Worm (Caenorhabditis elegans) whole organism, L4 larva: ENCODE data around the gene R11H6.4.
A peak's percentile ranks its signal among the peaks of the same experiment; 100 is the strongest.

Experiments
- D1046.2 ChIP-seq: fragments of 200-800 bp; sonication (Bioruptor generic); IDR thresholded peaks from 2 replicates; pipeline ENCODE4 v1.3.6; 2022; ENCODE audit warnings: missing genetic modification characterization, missing compliant biosample characterization
- F37D6.2 ChIP-seq: sonication (generic microtip); optimal IDR thresholded peaks from 2 replicates; lab custom pipeline; 2016; ENCODE audit warnings: mild to moderate bottlenecking, missing genetic modification characterization, missing compliant biosample characterization
- F44E2.7 ChIP-seq: fragments of 200-800 bp; sonication (Bioruptor generic); IDR thresholded peaks from 2 replicates; pipeline ENCODE4 v2.1.2; 2022; ENCODE audit warnings: missing genetic modification characterization, missing compliant biosample characterization
- T26A8.4 ChIP-seq: fragments of 200-800 bp; sonication (Bioruptor generic); IDR thresholded peaks from 2 replicates; pipeline ENCODE4 v1.3.6; 2022; ENCODE audit warnings: missing genetic modification characterization, missing compliant biosample characterization
- Y48G9A.11 ChIP-seq: fragments of 200-800 bp; sonication (Bioruptor generic); IDR thresholded peaks from 2 replicates; pipeline ENCODE4 v1.3.6; 2022; ENCODE audit warnings: missing genetic modification reagents, missing genetic modification characterization, missing compliant biosample characterization
- Y75B8A.6 ChIP-seq: fragments of 200-800 bp; sonication (Bioruptor generic); IDR thresholded peaks from 2 replicates; pipeline ENCODE4 v1.3.6; 2022; ENCODE audit warnings: missing genetic modification reagents, missing genetic modification characterization, missing compliant biosample characterization
- ZK337.2 ChIP-seq: fragments of 200-800 bp; sonication (Bioruptor generic); IDR thresholded peaks from 2 replicates; pipeline ENCODE4 v1.3.6; 2022; ENCODE audit warnings: missing genetic modification reagents, missing genetic modification characterization, missing compliant biosample characterization
- ZK546.5 ChIP-seq, 2 experiments: sonication (generic microtip); optimal IDR thresholded peaks; 2 replicates each; lab custom pipeline; 2017; ENCODE audit warnings: missing biosample characterization in 2 of 2, missing genetic modification characterization in 2 of 2
- attf-4 ChIP-seq: sonication (generic microtip); optimal IDR thresholded peaks from 3 replicates; lab custom pipeline; 2017; ENCODE audit warnings: missing biosample characterization, missing genetic modification characterization
- ceh-20 ChIP-seq: fragments of 200-800 bp; sonication (Bioruptor generic); IDR thresholded peaks from 2 replicates; pipeline ENCODE4 v1.3.6; 2022; ENCODE audit warnings: missing genetic modification reagents, missing genetic modification characterization, missing compliant biosample characterization
- ceh-82 ChIP-seq: sonication (generic microtip); optimal IDR thresholded peaks from 2 replicates; lab custom pipeline; 2017; ENCODE audit warnings: missing biosample characterization, missing genetic modification characterization
- ctbp-1 ChIP-seq: fragments of 200-800 bp; sonication (Bioruptor generic); IDR thresholded peaks from 2 replicates; pipeline ENCODE4 v1.3.6; 2022; ENCODE audit warnings: missing genetic modification reagents, missing genetic modification characterization, missing compliant biosample characterization
- daf-12 ChIP-seq: fragments of 150-350 bp; optimal IDR thresholded peaks from 2 replicates; lab custom pipeline; 2014; ENCODE audit warnings: missing biosample characterization, missing genetic modification reagents, missing genetic modification characterization
- daf-16 ChIP-seq, 3 experiments: sonication (generic microtip); optimal IDR thresholded peaks; 2 replicates each; lab custom pipeline; 2016 to 2017; ENCODE audit warnings: missing genetic modification characterization in 3 of 3, missing genetic modification reagents in 3 of 3, mild to moderate bottlenecking in 2 of 3, missing compliant biosample characterization in 2 of 3, missing biosample characterization in 1 of 3, moderate library complexity in 1 of 3
- daf-19 ChIP-seq: fragments of 200-800 bp; sonication (Bioruptor generic); conservative IDR thresholded peaks from 2 replicates; pipeline ENCODE4 v1.3.6; 2022; ENCODE audit warnings: missing genetic modification characterization, missing compliant biosample characterization
- dpl-1 ChIP-seq: fragments of 150-350 bp; optimal IDR thresholded peaks from 2 replicates; lab custom pipeline; 2014; ENCODE audit warnings: missing biosample characterization, missing genetic modification reagents, missing genetic modification characterization
- duxl-1 ChIP-seq: sonication (generic microtip); optimal IDR thresholded peaks from 2 replicates; lab custom pipeline; 2016; ENCODE audit warnings: mild to moderate bottlenecking, missing genetic modification characterization, moderate library complexity, missing compliant biosample characterization; ENCODE audit not compliant: poor library complexity
- fkh-10 ChIP-seq: fragments of 150-350 bp; optimal IDR thresholded peaks from 2 replicates; lab custom pipeline; 2014; ENCODE audit warnings: missing biosample characterization, missing genetic modification reagents, missing genetic modification characterization
- gei-8 ChIP-seq: fragments of 200-800 bp; sonication (Bioruptor generic); optimal IDR thresholded peaks from 2 replicates; lab custom pipeline; 2018; ENCODE audit warnings: mild to moderate bottlenecking, missing genetic modification characterization, missing compliant biosample characterization
- hlh-11 ChIP-seq: fragments of 200-800 bp; sonication (Bioruptor generic); optimal IDR thresholded peaks from 2 replicates; lab custom pipeline; 2018; ENCODE audit warnings: mild to moderate bottlenecking, missing genetic modification characterization, missing compliant biosample characterization
- hlh-30 ChIP-seq: sonication (generic microtip); optimal IDR thresholded peaks from 2 replicates; lab custom pipeline; 2017; ENCODE audit warnings: antibody characterized with exemption, mild to moderate bottlenecking, missing genetic modification characterization, missing compliant biosample characterization; ENCODE audit not compliant: insufficient read depth
- hmg-1.1 ChIP-seq: fragments of 200-800 bp; sonication (Bioruptor generic); IDR thresholded peaks from 2 replicates; pipeline ENCODE4 v1.3.6; 2022; ENCODE audit warnings: missing genetic modification reagents, missing genetic modification characterization, missing compliant biosample characterization
- lim-7 ChIP-seq: fragments of 200-800 bp; sonication (Bioruptor generic); IDR thresholded peaks from 2 replicates; pipeline ENCODE4 v1.3.6; 2022; ENCODE audit warnings: missing genetic modification characterization, missing compliant biosample characterization
- lin-29 ChIP-seq: fragments of 200-800 bp; sonication (Bioruptor generic); IDR thresholded peaks from 2 replicates; pipeline ENCODE4 v1.3.6; 2022; ENCODE audit warnings: missing genetic modification reagents, missing genetic modification characterization, missing compliant biosample characterization
- lin-38 ChIP-seq: fragments of 200-800 bp; sonication (Bioruptor generic); IDR thresholded peaks from 2 replicates; pipeline ENCODE4 v1.3.6; 2022; ENCODE audit warnings: missing genetic modification reagents, missing genetic modification characterization, missing compliant biosample characterization
- lin-39 ChIP-seq: fragments of 150-350 bp; optimal IDR thresholded peaks from 2 replicates; lab custom pipeline; 2014; ENCODE audit warnings: missing biosample characterization, missing genetic modification reagents, missing genetic modification characterization
- lsy-2 ChIP-seq, 2 experiments: fragments of 150-350 bp in 1 of 2; sonication (generic microtip) in 1 of 2; optimal IDR thresholded peaks; 2 replicates each; lab custom pipeline; 2014 to 2017; ENCODE audit warnings: missing biosample characterization in 2 of 2, missing genetic modification characterization in 2 of 2
- mdt-29 ChIP-seq: fragments of 200-800 bp; sonication (Bioruptor generic); IDR thresholded peaks from 2 replicates; pipeline ENCODE4 v1.3.6; 2022; ENCODE audit warnings: missing genetic modification reagents, missing genetic modification characterization, missing compliant biosample characterization
- mep-1 ChIP-seq: fragments of 150-350 bp; sonication (generic microtip); optimal IDR thresholded peaks from 3 replicates; lab custom pipeline; 2014; ENCODE audit warnings: missing biosample characterization, missing genetic modification characterization
- mes-2 ChIP-seq: sonication (generic microtip); optimal IDR thresholded peaks from 2 replicates; lab custom pipeline; 2016; ENCODE audit warnings: missing genotype, mild to moderate bottlenecking, missing genetic modification characterization, missing compliant biosample characterization; ENCODE audit not compliant: poor library complexity, severe bottlenecking
- nhr-11 ChIP-seq: fragments of 150-350 bp; optimal IDR thresholded peaks from 2 replicates; lab custom pipeline; 2014; ENCODE audit warnings: missing biosample characterization, missing genetic modification characterization
- nhr-6 ChIP-seq: fragments of 150-350 bp; optimal IDR thresholded peaks from 2 replicates; lab custom pipeline; 2014; ENCODE audit warnings: missing biosample characterization, missing genetic modification characterization
- nhr-76 ChIP-seq: fragments of 150-350 bp; optimal IDR thresholded peaks from 2 replicates; lab custom pipeline; 2014; ENCODE audit warnings: missing biosample characterization, missing genetic modification characterization
- pha-4 ChIP-seq, 2 experiments: fragments of 150-350 bp in 1 of 2; fragments of 200-800 bp in 1 of 2; sonication (Bioruptor generic) in 1 of 2; IDR thresholded peaks in 1 of 2; optimal IDR thresholded peaks in 1 of 2; 2 replicates each; pipeline versions ENCODE4 v1.3.6 to Lab custom; 2014 to 2022; ENCODE audit warnings: missing genetic modification characterization in 2 of 2, missing genetic modification reagents in 2 of 2, missing biosample characterization in 1 of 2, missing compliant biosample characterization in 1 of 2
- php-3 ChIP-seq: fragments of 200-800 bp; sonication (Bioruptor generic); IDR thresholded peaks from 2 replicates; pipeline ENCODE4 v1.3.6; 2022; ENCODE audit warnings: missing genetic modification reagents, missing genetic modification characterization, missing compliant biosample characterization
- pqm-1 ChIP-seq: sonication (generic microtip); optimal IDR thresholded peaks from 2 replicates; lab custom pipeline; 2017; ENCODE audit warnings: missing biosample characterization, missing genetic modification characterization
- saeg-2 ChIP-seq: fragments of 200-800 bp; sonication (Bioruptor generic); IDR thresholded peaks from 2 replicates; pipeline ENCODE4 v1.3.6; 2022; ENCODE audit warnings: missing genetic modification reagents, missing genetic modification characterization, missing compliant biosample characterization
- set-16 ChIP-seq: fragments of 200-800 bp; sonication (Bioruptor generic); IDR thresholded peaks from 2 replicates; pipeline ENCODE4 v1.3.6; 2022; ENCODE audit warnings: missing genetic modification reagents, missing genetic modification characterization, missing compliant biosample characterization
- skn-1 ChIP-seq: fragments of 150-350 bp; optimal IDR thresholded peaks from 2 replicates; lab custom pipeline; 2014; ENCODE audit warnings: missing biosample characterization, missing genetic modification characterization
- tag-97 ChIP-seq: fragments of 200-800 bp; sonication (Bioruptor generic); IDR thresholded peaks from 2 replicates; pipeline ENCODE4 v1.3.6; 2022; ENCODE audit warnings: missing genetic modification characterization, missing compliant biosample characterization
- unc-130 ChIP-seq: sonication (generic microtip); optimal IDR thresholded peaks from 2 replicates; lab custom pipeline; 2016; ENCODE audit warnings: missing genetic modification reagents, missing genetic modification characterization, missing compliant biosample characterization
- unc-62 ChIP-seq, 3 experiments: fragments of 150-350 bp in 1 of 3; sonication (generic microtip); optimal IDR thresholded peaks in 2 of 3; peaks in 1 of 3; 1 replicate in 1 of 3; 2 replicates in 2 of 3; lab custom pipeline; 2014 to 2017; ENCODE audit warnings: missing biosample characterization in 3 of 3, missing genetic modification characterization in 3 of 3, missing genetic modification reagents in 3 of 3, missing genotype in 1 of 3

R11H6.4 gene

DNA sequence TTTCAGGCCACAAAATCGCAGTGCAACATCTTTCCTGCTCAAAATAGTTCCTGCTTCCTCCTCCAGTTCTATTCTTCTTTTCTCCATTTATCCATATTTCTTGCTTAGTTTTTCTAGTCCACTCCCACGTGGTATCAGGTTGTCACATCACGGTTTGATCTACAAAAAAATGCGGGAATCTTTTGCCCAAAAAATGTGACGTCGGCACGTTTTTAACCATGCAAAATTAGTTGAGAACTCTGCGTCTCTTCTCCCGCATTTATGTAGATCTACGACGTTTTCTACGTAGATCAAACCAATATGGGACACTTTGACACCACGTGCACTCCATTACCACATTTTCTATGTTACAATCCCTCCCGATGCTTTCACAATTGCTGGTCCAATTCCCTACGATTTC lies 32.3 kb downstream of the R11H6.4 start:
- TF ChIP-seq daf-16 (GFP tag; optimal IDR thresholded peaks at IDR 0.05; lab: Kevin White, UChicago) (no peak), daf-16 (tag; optimal IDR thresholded peaks at IDR 0.05; lab: Kevin White, UChicago) (no peak), mdt-29 (GFP tag; lab: Robert Waterston, UW) (no peak), attf-4 (tag; lab: Kevin White, UChicago) (no peak), lin-39 (tag; lab: Kevin White, UChicago) (no peak), ZK337.2 (no peak), Y48G9A.11 (no peak), nhr-76 (tag; lab: Kevin White, UChicago) (no peak), lin-29 (no peak), unc-62 (GFP tag; optimal IDR thresholded peaks at IDR 0.05 in 1 of 2; lab: Kevin White, UChicago) (peak in 1 of 2 experiments; percentile 87), unc-62 (tag; optimal IDR thresholded peaks at IDR 0.05; lab: Kevin White, UChicago) (no peak), ctbp-1 (GFP tag; lab: Robert Waterston, UW) (no peak), lin-38 (GFP tag; lab: Robert Waterston, UW) (0 out of 2 replicates have a peak, but pooled peaks have one; percentile 16), T26A8.4 (GFP tag; lab: Robert Waterston, UW) (no peak)

DNA sequence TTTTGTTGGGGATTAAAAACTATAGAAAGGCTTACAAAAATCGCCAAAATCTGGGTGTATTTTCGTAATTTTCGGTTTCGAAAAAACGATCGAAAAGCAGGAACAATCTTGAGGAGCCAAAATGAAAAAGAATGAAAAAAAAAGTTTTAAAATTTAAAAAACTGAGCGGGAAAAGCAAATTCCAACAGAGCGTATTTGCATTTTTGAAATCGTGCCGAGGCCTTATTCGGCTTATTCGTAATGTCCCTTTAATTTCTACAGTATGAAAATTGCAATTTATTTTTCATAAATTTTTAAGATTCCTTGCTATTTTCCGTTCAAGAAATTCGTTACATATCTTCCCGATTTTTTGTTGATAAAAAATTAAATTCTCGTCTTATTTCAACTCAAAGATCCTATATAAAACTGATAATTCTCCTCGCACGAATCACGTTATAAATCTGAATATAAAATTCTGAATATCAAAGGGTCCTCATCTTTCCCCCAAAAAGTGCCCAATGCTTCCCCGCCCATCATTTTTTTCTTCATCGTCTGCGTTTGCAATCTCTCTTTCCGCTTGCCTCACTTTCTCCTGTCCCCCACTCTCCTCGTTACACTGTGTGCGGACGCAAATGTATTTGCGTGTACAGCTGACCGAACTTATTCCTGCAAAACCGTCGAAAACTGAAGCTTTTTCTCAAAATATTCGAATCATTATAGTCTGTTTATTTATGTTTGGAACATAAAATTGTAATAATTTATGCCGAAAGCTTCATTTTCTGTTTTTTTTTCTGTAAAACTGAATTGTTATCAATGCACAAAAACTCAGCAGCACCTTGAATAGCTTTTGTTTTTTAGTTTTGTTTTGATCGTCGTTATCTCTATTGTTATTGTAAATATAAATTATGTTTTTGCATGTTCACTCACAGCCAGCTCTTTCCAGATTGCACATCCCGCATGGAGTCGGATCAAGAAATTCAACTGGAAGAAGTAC lies 36.4 kb downstream of the R11H6.4 start, which contains the start of the genes rfc-1 and pmp-3:
rfc-1 (minus strand) TSS at position 163 of the 973 bp plus-strand sequence.
pmp-3 (plus strand) TSS at position 923 of the 973 bp plus-strand sequence.
- TF ChIP-seq mep-1 (tag; lab: Kevin White, UChicago) (peak; percentile 10), F44E2.7 (no peak), mes-2 (tag; lab: Kevin White, UChicago) (peak; percentile 61), hlh-30 (peak; percentile 11), unc-130 (GFP tag; lab: Kevin White, UChicago) (peak; percentile 48), lin-38 (GFP tag; lab: Robert Waterston, UW) (peak; percentile 89), set-16 (GFP tag; lab: Robert Waterston, UW) (no peak), nhr-6 (peak; percentile 54), dpl-1 (GFP tag; lab: Kevin White, UChicago) (peak; percentile 84), hmg-1.1 (GFP tag; lab: Robert Waterston, UW) (no peak), hlh-11 (tag; lab: Kevin White, UChicago) (peak; percentile 41), pqm-1 (no peak), daf-16 (GFP tag; optimal IDR thresholded peaks at IDR 0.05; lab: Kevin White, UChicago) (no peak), daf-16 (tag; optimal IDR thresholded peaks at IDR 0.05; lab: Kevin White, UChicago) (peak; percentile 6), ceh-82 (tag; lab: Kevin White, UChicago) (no peak)
- TF ChIP-seq, all 104 proteins: peak for 9

DNA sequence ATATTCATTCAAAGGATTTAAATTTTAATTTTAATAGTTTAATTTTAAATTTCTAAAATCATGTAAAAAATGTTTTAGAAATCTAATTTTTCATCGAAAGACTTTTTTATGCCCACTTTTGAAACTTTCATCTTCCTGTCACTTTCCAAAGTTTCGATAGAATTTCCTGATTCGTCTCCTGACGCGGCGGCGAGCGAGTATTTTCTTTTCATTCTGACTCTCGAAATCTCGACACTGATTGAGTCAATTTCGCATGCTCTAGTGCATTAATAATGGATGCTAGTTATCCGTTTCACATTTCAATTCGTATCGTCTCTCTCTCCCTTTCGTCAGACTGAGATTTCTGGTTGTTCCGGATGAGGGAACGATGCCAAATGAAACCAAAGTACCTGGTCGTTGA lies 39.1 kb downstream of the R11H6.4 start:
- TF ChIP-seq F37D6.2 (no peak), daf-19 (GFP tag; lab: Robert Waterston, UW) (no peak), fkh-10 (peak; percentile 63), saeg-2 (GFP tag; lab: Robert Waterston, UW) (no peak), skn-1 (no peak), ceh-20 (GFP tag; lab: Robert Waterston, UW) (no peak)

- TF ChIP-seq daf-16 (GFP tag; optimal IDR thresholded peaks at IDR 0.05; lab: Kevin White, UChicago) (no peak), daf-16 (tag; optimal IDR thresholded peaks at IDR 0.05; lab: Kevin White, UChicago) (no peak), daf-12 (tag; lab: Kevin White, UChicago) (no peak), Y75B8A.6 (GFP tag; lab: Robert Waterston, UW) (no peak), unc-130 (GFP tag; lab: Kevin White, UChicago) (no peak), tag-97 (GFP tag; lab: Robert Waterston, UW) (no peak), ZK546.5 (tag; optimal IDR thresholded peaks at IDR 0.05; lab: Kevin White, UChicago) (no peak), lim-7 (GFP tag; lab: Robert Waterston, UW) (no peak), lsy-2 (tag; optimal IDR thresholded peaks at IDR 0.05; lab: Kevin White, UChicago) (peak; percentile 11 to 47), pqm-1 (no peak), gei-8 (no peak), nhr-11 (tag; lab: Kevin White, UChicago) (no peak), php-3 (no peak), pha-4 (GFP tag; IDR thresholded peaks at IDR 0.05; lab: Robert Waterston, UW) (no peak), pha-4 (tag; optimal IDR thresholded peaks at IDR 0.05; lab: Kevin White, UChicago) (no peak), duxl-1 (tag; lab: Kevin White, UChicago) (no peak), D1046.2 (GFP tag; lab: Robert Waterston, UW) (no peak), nhr-6 (no peak)
Observed at ce11 chrV:14649929-14650328, 40.2 kb downstream of the R11H6.4 start.
